Worm (Caenorhabditis elegans): Measurements from ENCODE around the gene ZC204.12.

DNA sequence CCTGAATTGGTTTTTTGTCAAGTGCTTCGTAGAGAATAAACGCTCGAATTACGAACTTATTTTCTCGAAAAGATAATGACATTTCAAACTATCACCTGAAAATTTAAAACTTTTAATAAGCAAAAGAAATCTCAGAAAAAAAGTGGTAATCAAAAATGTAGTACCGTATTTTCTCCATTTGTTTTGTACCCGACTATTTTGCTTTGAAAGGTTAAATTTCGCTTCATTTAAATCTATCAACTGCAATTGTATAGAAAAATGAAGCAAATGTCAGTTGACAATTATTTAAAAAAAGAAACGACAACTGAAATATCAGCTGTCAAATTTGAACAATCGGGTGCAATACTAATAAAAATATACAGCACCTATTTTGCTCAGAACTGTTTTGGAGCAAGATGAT is 35.9 kb downstream of the ZC204.12 start, which contains the start of gene fbxa-158:
- TF ChIP-seq nhr-28 (tag; optimal IDR thresholded peaks at IDR 0.05) (no peak), pha-4 (tag; optimal IDR thresholded peaks at IDR 0.05) (no peak), drap-1 (GFP tag; optimal IDR thresholded peaks at IDR 0.05) (no peak), elt-3 (tag; optimal IDR thresholded peaks at IDR 0.05) (no peak), ztf-11 (tag; optimal IDR thresholded peaks at IDR 0.05) (no peak), lin-13 (tag; optimal IDR thresholded peaks at IDR 0.05) (no peak), zip-8 (tag; optimal IDR thresholded peaks at IDR 0.05) (no peak), mep-1 (tag; optimal IDR thresholded peaks at IDR 0.05) (no peak), lsy-2 (tag; optimal IDR thresholded peaks at IDR 0.05) (no peak), ham-2 (GFP tag; optimal IDR thresholded peaks at IDR 0.05) (no peak), mls-2 (tag; optimal IDR thresholded peaks at IDR 0.05) (no peak)
